Worm (Caenorhabditis elegans) whole organism, L4 larva: ENCODE results near the gene C25G4.7.

ENCODE experiments used
- D1046.2 ChIP-seq: fragments of 200-800 bp; sonication (Bioruptor generic); IDR thresholded peaks from 2 replicates; pipeline ENCODE4 v1.3.6; 2022; ENCODE audit warnings: missing genetic modification characterization, missing compliant biosample characterization
- F10B5.3 ChIP-seq: sonication (generic microtip); optimal IDR thresholded peaks from 2 replicates; lab custom pipeline; 2016; ENCODE audit warnings: mild to moderate bottlenecking, missing genetic modification characterization, missing compliant biosample characterization
- R02D3.7 ChIP-seq: fragments of 150-350 bp; sonication (generic microtip); optimal IDR thresholded peaks from 3 replicates; lab custom pipeline; 2014; ENCODE audit warnings: missing biosample characterization, missing genetic modification characterization
- T26A8.4 ChIP-seq: fragments of 200-800 bp; sonication (Bioruptor generic); IDR thresholded peaks from 2 replicates; pipeline ENCODE4 v1.3.6; 2022; ENCODE audit warnings: missing genetic modification characterization, missing compliant biosample characterization
- aha-1 ChIP-seq: fragments of 150-350 bp; peaks from one replicate; lab custom pipeline; 2014; ENCODE audit warnings: missing biosample characterization, missing genetic modification characterization
- aly-2 ChIP-seq: sonication (generic microtip); optimal IDR thresholded peaks from 2 replicates; lab custom pipeline; 2018; ENCODE audit warnings: missing biosample characterization, missing genetic modification characterization
- arid-1 ChIP-seq: fragments of 200-800 bp; sonication (Bioruptor generic); conservative IDR thresholded peaks from 2 replicates; pipeline ENCODE4 v1.3.6; 2022; ENCODE audit warnings: missing genetic modification reagents, missing genetic modification characterization, missing compliant biosample characterization
- attf-4 ChIP-seq: sonication (generic microtip); optimal IDR thresholded peaks from 3 replicates; lab custom pipeline; 2017; ENCODE audit warnings: missing biosample characterization, missing genetic modification characterization
- ceh-28 ChIP-seq: fragments of 150-350 bp; optimal IDR thresholded peaks from 2 replicates; lab custom pipeline; 2014; ENCODE audit warnings: missing biosample characterization, missing genetic modification reagents, missing genetic modification characterization
- ceh-32 ChIP-seq: sonication (generic microtip); optimal IDR thresholded peaks from 2 replicates; lab custom pipeline; 2016; ENCODE audit warnings: mild to moderate bottlenecking, missing genetic modification characterization, missing compliant biosample characterization; ENCODE audit not compliant: poor library complexity
- ceh-44 ChIP-seq: fragments of 200-800 bp; sonication (Bioruptor generic); IDR thresholded peaks from 2 replicates; pipeline ENCODE4 v1.3.6; 2022; ENCODE audit warnings: missing genetic modification reagents, missing genetic modification characterization, missing compliant biosample characterization
- ces-1 ChIP-seq: fragments of 150-350 bp; sonication (generic microtip); optimal IDR thresholded peaks from 4 replicates; lab custom pipeline; 2014; ENCODE audit warnings: missing biosample characterization, missing genetic modification reagents, missing genetic modification characterization
- cey-2 ChIP-seq: sonication (generic microtip); optimal IDR thresholded peaks from 3 replicates; lab custom pipeline; 2017; ENCODE audit warnings: missing genetic modification characterization, mild to moderate bottlenecking, missing compliant biosample characterization, antibody characterized with exemption, borderline replicate concordance; ENCODE audit not compliant: insufficient read depth
- ctbp-1 ChIP-seq: fragments of 200-800 bp; sonication (Bioruptor generic); IDR thresholded peaks from 2 replicates; pipeline ENCODE4 v1.3.6; 2022; ENCODE audit warnings: missing genetic modification reagents, missing genetic modification characterization, missing compliant biosample characterization
- daf-19 ChIP-seq: fragments of 200-800 bp; sonication (Bioruptor generic); conservative IDR thresholded peaks from 2 replicates; pipeline ENCODE4 v1.3.6; 2022; ENCODE audit warnings: missing genetic modification characterization, missing compliant biosample characterization
- dmd-8 ChIP-seq: fragments of 200-800 bp; sonication (Bioruptor generic); IDR thresholded peaks from 2 replicates; pipeline ENCODE4 v1.3.6; 2022; ENCODE audit warnings: missing genetic modification characterization, missing compliant biosample characterization
- dpl-1 ChIP-seq: fragments of 150-350 bp; optimal IDR thresholded peaks from 2 replicates; lab custom pipeline; 2014; ENCODE audit warnings: missing biosample characterization, missing genetic modification reagents, missing genetic modification characterization
- fkh-10 ChIP-seq: fragments of 150-350 bp; optimal IDR thresholded peaks from 2 replicates; lab custom pipeline; 2014; ENCODE audit warnings: missing biosample characterization, missing genetic modification reagents, missing genetic modification characterization
- gei-8 ChIP-seq: fragments of 200-800 bp; sonication (Bioruptor generic); optimal IDR thresholded peaks from 2 replicates; lab custom pipeline; 2018; ENCODE audit warnings: mild to moderate bottlenecking, missing genetic modification characterization, missing compliant biosample characterization
- hif-1 ChIP-seq, 2 experiments: sonication (generic microtip); optimal IDR thresholded peaks; 2 replicates each; lab custom pipeline; 2016 to 2017; ENCODE audit warnings: missing compliant biosample characterization in 2 of 2, missing genetic modification characterization in 2 of 2, missing genetic modification reagents in 2 of 2, missing genotype in 2 of 2, mild to moderate bottlenecking in 1 of 2
- hlh-11 ChIP-seq: fragments of 200-800 bp; sonication (Bioruptor generic); optimal IDR thresholded peaks from 2 replicates; lab custom pipeline; 2018; ENCODE audit warnings: mild to moderate bottlenecking, missing genetic modification characterization, missing compliant biosample characterization
- hlh-30 ChIP-seq: sonication (generic microtip); optimal IDR thresholded peaks from 2 replicates; lab custom pipeline; 2017; ENCODE audit warnings: antibody characterized with exemption, mild to moderate bottlenecking, missing genetic modification characterization, missing compliant biosample characterization; ENCODE audit not compliant: insufficient read depth
- lin-1 ChIP-seq: fragments of 200-800 bp; sonication (Bioruptor generic); IDR thresholded peaks from 2 replicates; pipeline ENCODE4 v1.3.6; 2022; ENCODE audit warnings: missing genetic modification reagents, missing genetic modification characterization, missing compliant biosample characterization
- lin-38 ChIP-seq: fragments of 200-800 bp; sonication (Bioruptor generic); IDR thresholded peaks from 2 replicates; pipeline ENCODE4 v1.3.6; 2022; ENCODE audit warnings: missing genetic modification reagents, missing genetic modification characterization, missing compliant biosample characterization
- lsy-2 ChIP-seq, 2 experiments: fragments of 150-350 bp in 1 of 2; sonication (generic microtip) in 1 of 2; optimal IDR thresholded peaks; 2 replicates each; lab custom pipeline; 2014 to 2017; ENCODE audit warnings: missing biosample characterization in 2 of 2, missing genetic modification characterization in 2 of 2
- mdt-29 ChIP-seq: fragments of 200-800 bp; sonication (Bioruptor generic); IDR thresholded peaks from 2 replicates; pipeline ENCODE4 v1.3.6; 2022; ENCODE audit warnings: missing genetic modification reagents, missing genetic modification characterization, missing compliant biosample characterization
- mxl-3 ChIP-seq: fragments of 200-800 bp; sonication (Bioruptor generic); optimal IDR thresholded peaks from 2 replicates; lab custom pipeline; 2018; ENCODE audit warnings: mild to moderate bottlenecking, missing genetic modification characterization, missing compliant biosample characterization
- nhr-10 ChIP-seq: fragments of 150-350 bp; optimal IDR thresholded peaks from 2 replicates; lab custom pipeline; 2014; ENCODE audit warnings: missing biosample characterization, missing genetic modification characterization
- nhr-11 ChIP-seq: fragments of 150-350 bp; optimal IDR thresholded peaks from 2 replicates; lab custom pipeline; 2014; ENCODE audit warnings: missing biosample characterization, missing genetic modification characterization
- nhr-237 ChIP-seq: sonication (generic microtip); optimal IDR thresholded peaks from 2 replicates; lab custom pipeline; 2017; ENCODE audit warnings: missing biosample characterization, missing genetic modification characterization
- nhr-42 ChIP-seq: fragments of 200-800 bp; sonication (Bioruptor generic); IDR thresholded peaks from 2 replicates; pipeline ENCODE4 v1.3.6; 2022; ENCODE audit warnings: missing genetic modification characterization, missing compliant biosample characterization
- nhr-6 ChIP-seq: fragments of 150-350 bp; optimal IDR thresholded peaks from 2 replicates; lab custom pipeline; 2014; ENCODE audit warnings: missing biosample characterization, missing genetic modification characterization
- snpc-1.2 ChIP-seq: fragments of 200-800 bp; sonication (Bioruptor generic); IDR thresholded peaks from 2 replicates; pipeline ENCODE4 v1.3.6; 2022; ENCODE audit warnings: missing genetic modification reagents, missing genetic modification characterization, missing compliant biosample characterization
- spr-3 ChIP-seq: fragments of 200-800 bp; sonication (Bioruptor generic); optimal IDR thresholded peaks from 2 replicates; lab custom pipeline; 2018; ENCODE audit warnings: mild to moderate bottlenecking, missing genetic modification characterization, missing compliant biosample characterization
- tag-97 ChIP-seq: fragments of 200-800 bp; sonication (Bioruptor generic); IDR thresholded peaks from 2 replicates; pipeline ENCODE4 v1.3.6; 2022; ENCODE audit warnings: missing genetic modification characterization, missing compliant biosample characterization
- unc-130 ChIP-seq: sonication (generic microtip); optimal IDR thresholded peaks from 2 replicates; lab custom pipeline; 2016; ENCODE audit warnings: missing genetic modification reagents, missing genetic modification characterization, missing compliant biosample characterization
- zag-1 ChIP-seq: fragments of 150-350 bp; optimal IDR thresholded peaks from 2 replicates; lab custom pipeline; 2014; ENCODE audit warnings: missing biosample characterization, missing genetic modification characterization

The C25G4.7 gene

ce11 chrIV:12456613-12457012, at the start of gene C25G4.7:
TSS of gene C25G4.7 (plus strand) at chrIV:12456913.
- TF ChIP-seq lin-1 (GFP tag; lab: Robert Waterston, UW), result no peak
- no peak for TF ChIP-seq nhr-11 (tag; lab: Kevin White, UChicago)
- no peak for TF ChIP-seq aha-1
- no peak for TF ChIP-seq ceh-32 (tag; lab: Kevin White, UChicago)
- TF ChIP-seq arid-1, result no peak
- TF ChIP-seq T26A8.4 (GFP tag; lab: Robert Waterston, UW), result no peak
- no peak for TF ChIP-seq ceh-28 (tag; lab: Kevin White, UChicago)
- TF ChIP-seq fkh-10 (GFP tag; lab: Kevin White, UChicago), result no peak
- no peak for TF ChIP-seq nhr-10 (tag; lab: Kevin White, UChicago)
- no peak for TF ChIP-seq D1046.2 (GFP tag; lab: Robert Waterston, UW)
- TF ChIP-seq cey-2 (tag; lab: Kevin White, UChicago), result no peak
- no peak for TF ChIP-seq daf-19
- no peak for TF ChIP-seq snpc-1.2
- no peak for TF ChIP-seq attf-4 (tag; lab: Kevin White, UChicago)
- no peak for TF ChIP-seq nhr-42
- TF ChIP-seq hlh-30, result no peak
- no peak for TF ChIP-seq ceh-44 (GFP tag; lab: Robert Waterston, UW)
- no peak for TF ChIP-seq hlh-11
- TF ChIP-seq nhr-6 (tag; lab: Kevin White, UChicago), result no peak

- no peak for TF ChIP-seq F10B5.3 (tag; lab: Kevin White, UChicago)
- TF ChIP-seq attf-4 (tag; lab: Kevin White, UChicago), result no peak
- TF ChIP-seq lin-38, result peak; percentile 26
- no peak for TF ChIP-seq nhr-42
- no peak for TF ChIP-seq aly-2 (tag; lab: Kevin White, UChicago)
- no peak for TF ChIP-seq zag-1 (tag; lab: Kevin White, UChicago)
- TF ChIP-seq unc-130 (GFP tag; lab: Kevin White, UChicago), result no peak
These were observed 48.1 kb upstream of the C25G4.7 start, which contains the start of gene dsb-1 for ce11 chrIV:12408625-12409024. TSS of gene dsb-1 (plus strand) at chrIV:12408925.

ce11 chrIV:12410167-12410566, 46.5 kb upstream of the C25G4.7 start, which contains the start of gene acl-13:
TSS of gene acl-13 (plus strand) at chrIV:12410467.
- TF ChIP-seq nhr-237 (tag; lab: Kevin White, UChicago) (no peak), D1046.2 (GFP tag; lab: Robert Waterston, UW) (no peak), mxl-3 (no peak), tag-97 (GFP tag; lab: Robert Waterston, UW) (no peak), ctbp-1 (GFP tag; lab: Robert Waterston, UW) (no peak), lsy-2 (tag; optimal IDR thresholded peaks at IDR 0.05; lab: Kevin White, UChicago) (no peak), dmd-8 (GFP tag; lab: Robert Waterston, UW) (no peak), hif-1 (tag; optimal IDR thresholded peaks at IDR 0.05; lab: Kevin White, UChicago) (no peak), dpl-1 (GFP tag; lab: Kevin White, UChicago) (no peak), R02D3.7 (no peak), ceh-44 (GFP tag; lab: Robert Waterston, UW) (no peak), spr-3 (no peak), ceh-32 (tag; lab: Kevin White, UChicago) (no peak), mdt-29 (GFP tag; lab: Robert Waterston, UW) (no peak)

ce11 chrIV:12414601-12415000, 42.1 kb upstream of the C25G4.7 start:
- TF ChIP-seq ces-1 (GFP tag; lab: Kevin White, UChicago) (peak; percentile 43), gei-8 (no peak), fkh-10 (GFP tag; lab: Kevin White, UChicago) (peak; percentile 64)
